Worm (Caenorhabditis elegans) whole organism, L2 larva: ENCODE measurements around the gene ugt-56.

Experiments used
- C34F6.9 ChIP-seq: fragments of 150-350 bp; optimal IDR thresholded peaks from 2 replicates; lab custom pipeline; 2014; ENCODE audit warnings: missing biosample characterization, missing genetic modification characterization
- F13H6.1 ChIP-seq: sonication (generic microtip); optimal IDR thresholded peaks from 2 replicates; lab custom pipeline; 2016; ENCODE audit warnings: missing genetic modification characterization, missing compliant biosample characterization
- Y55F3AM.14 ChIP-seq: fragments of 200-800 bp; sonication (Bioruptor generic); optimal IDR thresholded peaks from 2 replicates; lab custom pipeline; 2018; ENCODE audit warnings: mild to moderate bottlenecking, missing genetic modification characterization, missing compliant biosample characterization
- ZK546.5 ChIP-seq: sonication (generic microtip); optimal IDR thresholded peaks from 2 replicates; lab custom pipeline; 2017; ENCODE audit warnings: missing biosample characterization, missing genetic modification characterization
- alr-1 ChIP-seq: fragments of 150-350 bp; optimal IDR thresholded peaks from 2 replicates; lab custom pipeline; 2014; ENCODE audit warnings: missing biosample characterization, missing genetic modification characterization
- blmp-1 ChIP-seq: sonication (generic microtip); optimal IDR thresholded peaks from 2 replicates; lab custom pipeline; 2017; ENCODE audit warnings: missing genetic modification characterization, mild to moderate bottlenecking, missing compliant biosample characterization, antibody characterized with exemption, moderate library complexity; ENCODE audit not compliant: insufficient read depth
- ceh-16 ChIP-seq: fragments of 150-350 bp; optimal IDR thresholded peaks from 2 replicates; lab custom pipeline; 2014; ENCODE audit warnings: missing biosample characterization, missing genetic modification characterization
- ceh-82 ChIP-seq: fragments of 150-350 bp; optimal IDR thresholded peaks from 2 replicates; lab custom pipeline; 2014; ENCODE audit warnings: missing biosample characterization, missing genetic modification characterization
- dmd-4 ChIP-seq: sonication (generic microtip); optimal IDR thresholded peaks from 2 replicates; lab custom pipeline; 2017; ENCODE audit warnings: missing biosample characterization, missing genetic modification characterization
- elt-1 ChIP-seq: fragments of 150-350 bp; optimal IDR thresholded peaks from 2 replicates; lab custom pipeline; 2014; ENCODE audit warnings: missing biosample characterization, missing genetic modification characterization
- elt-3 ChIP-seq: sonication (generic microtip); optimal IDR thresholded peaks from 2 replicates; lab custom pipeline; 2017; ENCODE audit warnings: missing biosample characterization, missing genetic modification characterization
- gmeb-1 ChIP-seq: fragments of 150-350 bp; optimal IDR thresholded peaks from 2 replicates; lab custom pipeline; 2014; ENCODE audit warnings: missing biosample characterization, missing genetic modification characterization
- lin-13 ChIP-seq: fragments of 150-350 bp; optimal IDR thresholded peaks from 2 replicates; lab custom pipeline; 2014; ENCODE audit warnings: missing biosample characterization, missing genetic modification reagents, missing genetic modification characterization
- lsy-2 ChIP-seq, 2 experiments: fragments of 150-350 bp in 1 of 2; sonication (generic microtip) in 1 of 2; optimal IDR thresholded peaks; 2 replicates each; lab custom pipeline; 2014 to 2017; ENCODE audit warnings: missing biosample characterization in 2 of 2, missing genetic modification characterization in 2 of 2
- mab-5 ChIP-seq: fragments of 150-350 bp; optimal IDR thresholded peaks from 2 replicates; lab custom pipeline; 2014; ENCODE audit warnings: missing biosample characterization, missing genetic modification characterization
- mbf-1 ChIP-seq: sonication (generic microtip); optimal IDR thresholded peaks from 2 replicates; lab custom pipeline; 2017; ENCODE audit warnings: missing biosample characterization, missing genetic modification characterization
- nhr-10 ChIP-seq: sonication (generic microtip); optimal IDR thresholded peaks from 2 replicates; lab custom pipeline; 2017; ENCODE audit warnings: missing biosample characterization, missing genetic modification characterization
- nhr-11 ChIP-seq: fragments of 150-350 bp; optimal IDR thresholded peaks from 2 replicates; lab custom pipeline; 2014; ENCODE audit warnings: missing biosample characterization, missing genetic modification characterization
- nhr-129 ChIP-seq: fragments of 150-350 bp; optimal IDR thresholded peaks from 2 replicates; lab custom pipeline; 2014; ENCODE audit warnings: missing biosample characterization, missing genetic modification characterization
- nhr-23 ChIP-seq: fragments of 150-350 bp; optimal IDR thresholded peaks from 2 replicates; lab custom pipeline; 2014; ENCODE audit warnings: missing biosample characterization, missing genetic modification reagents, missing genetic modification characterization
- nhr-237 ChIP-seq: fragments of 150-350 bp; optimal IDR thresholded peaks from 2 replicates; lab custom pipeline; 2014; ENCODE audit warnings: missing biosample characterization, missing genetic modification characterization
- nhr-77 ChIP-seq: fragments of 150-350 bp; optimal IDR thresholded peaks from 2 replicates; lab custom pipeline; 2014; ENCODE audit warnings: missing biosample characterization, missing genetic modification characterization
- peb-1 ChIP-seq: fragments of 150-350 bp; optimal IDR thresholded peaks from 2 replicates; lab custom pipeline; 2014; ENCODE audit warnings: missing biosample characterization, missing genetic modification characterization
- sem-4 ChIP-seq: fragments of 150-350 bp; optimal IDR thresholded peaks from 2 replicates; lab custom pipeline; 2014; ENCODE audit warnings: missing biosample characterization, missing genetic modification reagents, missing genetic modification characterization
- skn-1 ChIP-seq: sonication (generic microtip); optimal IDR thresholded peaks from 2 replicates; lab custom pipeline; 2017; ENCODE audit warnings: missing biosample characterization, missing genetic modification characterization
- sma-9 ChIP-seq, 2 experiments: fragments of 150-350 bp in 1 of 2; sonication (generic microtip) in 1 of 2; optimal IDR thresholded peaks; 2 replicates each; lab custom pipeline; 2014 to 2016; ENCODE audit warnings: missing genetic modification characterization in 2 of 2, mild to moderate bottlenecking in 1 of 2, missing biosample characterization in 1 of 2, missing compliant biosample characterization in 1 of 2, missing genetic modification reagents in 1 of 2, moderate library complexity in 1 of 2
- snpc-4 ChIP-seq: fragments of 150-350 bp; optimal IDR thresholded peaks from 2 replicates; lab custom pipeline; 2014; ENCODE audit warnings: missing biosample characterization, missing genetic modification characterization
- unc-39 ChIP-seq: fragments of 150-350 bp; optimal IDR thresholded peaks from 2 replicates; lab custom pipeline; 2014; ENCODE audit warnings: missing biosample characterization, missing genetic modification characterization
- unc-55 ChIP-seq: fragments of 150-350 bp; sonication (generic microtip); optimal IDR thresholded peaks from 3 replicates; lab custom pipeline; 2014; ENCODE audit warnings: missing biosample characterization, missing genetic modification reagents, missing genetic modification characterization
- unc-62 ChIP-seq: fragments of 150-350 bp; optimal IDR thresholded peaks from 2 replicates; lab custom pipeline; 2014; ENCODE audit warnings: missing biosample characterization, missing genetic modification reagents, missing genetic modification characterization
- ztf-1 ChIP-seq: fragments of 200-800 bp; sonication (Bioruptor generic); conservative IDR thresholded peaks from 2 replicates; pipeline ENCODE4 v1.3.6; 2022; ENCODE audit warnings: missing genetic modification characterization, missing compliant biosample characterization
- ztf-11 ChIP-seq: sonication (generic microtip); optimal IDR thresholded peaks from 2 replicates; lab custom pipeline; 2017; ENCODE audit warnings: missing biosample characterization, missing genetic modification characterization
- ztf-4 ChIP-seq: fragments of 150-350 bp; optimal IDR thresholded peaks from 2 replicates; lab custom pipeline; 2014; ENCODE audit warnings: missing biosample characterization, missing genetic modification characterization

ugt-56 gene

ce11 chrV:12234293-12235004 lies 24.3 kb upstream of the ugt-56 start, which contains the start of gene myo-3:
TSS of gene myo-3 (minus strand) at chrV:12234343.
- TF ChIP-seq sma-9 (GFP tag; optimal IDR thresholded peaks at IDR 0.05; lab: Kevin White, UChicago) (peak; percentile 1), sma-9 (tag; optimal IDR thresholded peaks at IDR 0.05; lab: Kevin White, UChicago) (no peak), unc-39 (tag; lab: Kevin White, UChicago) (no peak), nhr-129 (tag; lab: Kevin White, UChicago) (peak; percentile 28), F13H6.1 (tag; lab: Kevin White, UChicago) (peak; percentile 73), nhr-11 (tag; lab: Kevin White, UChicago) (no peak), snpc-4 (no peak), lin-13 (GFP tag; lab: Kevin White, UChicago) (no peak), unc-62 (GFP tag; lab: Kevin White, UChicago) (no peak)

- peak in 1 of 2 experiments; percentile 25 for TF ChIP-seq lsy-2 (tag; optimal IDR thresholded peaks at IDR 0.05; lab: Kevin White, UChicago)
- TF ChIP-seq ztf-4 (tag; lab: Kevin White, UChicago) = no peak
- no peak for TF ChIP-seq unc-55 (GFP tag; lab: Kevin White, UChicago)
- peak; percentile 32 for TF ChIP-seq C34F6.9
- no peak for TF ChIP-seq ztf-1 (GFP tag; lab: Robert Waterston, UW)
- peak; percentile 28 for TF ChIP-seq F13H6.1 (tag; lab: Kevin White, UChicago)
- TF ChIP-seq nhr-77 = no peak
- peak; percentile 35 for TF ChIP-seq nhr-129 (tag; lab: Kevin White, UChicago)
- no peak for TF ChIP-seq alr-1 (tag; lab: Kevin White, UChicago)
- TF ChIP-seq sma-9 (GFP tag; optimal IDR thresholded peaks at IDR 0.05; lab: Kevin White, UChicago) = peak; percentile 57
- TF ChIP-seq sma-9 (tag; optimal IDR thresholded peaks at IDR 0.05; lab: Kevin White, UChicago) = no peak
- TF ChIP-seq, all 48 proteins: peak for 5
Measured at ce11 chrV:12235502-12235901, 23.3 kb upstream of the ugt-56 start.

DNA sequence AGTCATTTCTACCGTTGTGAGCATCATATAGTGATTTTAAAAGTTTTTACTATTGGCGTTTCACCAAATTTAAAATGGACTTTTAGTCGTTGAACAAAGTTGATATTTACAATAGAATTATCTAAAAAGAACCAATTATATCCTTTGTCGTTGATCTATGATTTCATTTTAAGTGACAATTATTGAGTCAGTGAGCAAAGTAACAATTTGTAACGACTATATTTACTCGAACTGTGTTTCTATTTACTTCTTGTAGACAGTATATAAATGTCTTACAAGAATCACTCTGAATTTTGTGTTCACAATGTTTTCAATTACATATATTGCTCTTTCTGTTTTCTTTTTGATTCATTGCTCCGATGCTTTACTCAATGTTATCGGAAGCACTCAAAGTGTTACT lies 17.7 kb upstream of the ugt-56 start, which contains the start of gene ttr-22:
TSS of gene ttr-22 (plus strand) at position 301 of the 400 bp plus-strand sequence.
- TF ChIP-seq mbf-1 (tag; lab: Kevin White, UChicago) (no peak), nhr-77 (no peak), unc-62 (GFP tag; lab: Kevin White, UChicago) (no peak), elt-3 (tag; lab: Kevin White, UChicago) (no peak), ceh-82 (tag; lab: Kevin White, UChicago) (no peak), elt-1 (tag; lab: Kevin White, UChicago) (no peak), ceh-16 (tag; lab: Kevin White, UChicago) (no peak), Y55F3AM.14 (GFP tag; lab: Kevin White, UChicago) (no peak), nhr-237 (tag; lab: Kevin White, UChicago) (no peak), nhr-23 (tag; lab: Kevin White, UChicago) (no peak), mab-5 (no peak), ZK546.5 (tag; lab: Kevin White, UChicago) (no peak)

- no peak for TF ChIP-seq nhr-10 (tag; lab: Kevin White, UChicago)
- no peak for TF ChIP-seq peb-1 (tag; lab: Kevin White, UChicago)
- peak; percentile 33 for TF ChIP-seq F13H6.1 (tag; lab: Kevin White, UChicago)
- no peak for TF ChIP-seq dmd-4 (tag; lab: Kevin White, UChicago)
- peak; percentile 32 for TF ChIP-seq nhr-129 (tag; lab: Kevin White, UChicago)
- peak; percentile 17 for TF ChIP-seq sma-9 (GFP tag; optimal IDR thresholded peaks at IDR 0.05; lab: Kevin White, UChicago)
- TF ChIP-seq sma-9 (tag; optimal IDR thresholded peaks at IDR 0.05; lab: Kevin White, UChicago) = no peak
Measured at ce11 chrV:12244980-12245742, 13.6 kb upstream of the ugt-56 start, which contains the start of the genes T04H1.13, slfl-5 and rad-50. TSS of gene T04H1.13 (minus strand) at chrV:12245030. TSS of gene slfl-5 (minus strand) at chrV:12245044. TSS of gene rad-50 (plus strand) at chrV:12245646.

- TF ChIP-seq ceh-16 (tag; lab: Kevin White, UChicago) = no peak
- no peak for TF ChIP-seq unc-62 (GFP tag; lab: Kevin White, UChicago)
- TF ChIP-seq unc-39 (tag; lab: Kevin White, UChicago) = no peak
- TF ChIP-seq sem-4 (tag; lab: Kevin White, UChicago) = no peak
- TF ChIP-seq skn-1 (tag; lab: Kevin White, UChicago) = no peak
- TF ChIP-seq gmeb-1 (tag; lab: Kevin White, UChicago) = peak; percentile 13
- TF ChIP-seq ztf-11 (tag; lab: Kevin White, UChicago) = no peak
- no peak for TF ChIP-seq blmp-1 (tag; lab: Kevin White, UChicago)
- no peak for TF ChIP-seq snpc-4
- no peak for TF ChIP-seq peb-1 (tag; lab: Kevin White, UChicago)
- TF ChIP-seq C34F6.9 = peak; percentile 34
- TF ChIP-seq ztf-4 (tag; lab: Kevin White, UChicago) = no peak
- TF ChIP-seq nhr-129 (tag; lab: Kevin White, UChicago) = peak; percentile 48
Measured at ce11 chrV:12245777-12246452, 12.9 kb upstream of the ugt-56 start.
